Worm (Caenorhabditis elegans): Measurements from ENCODE around the gene prmt-4.
A peak's percentile ranks its signal among the peaks of the same experiment; 100 is the strongest.

prmt-4 gene

ce11 chrIV:620324-620723, 16.9 kb upstream of the prmt-4 start (continued):
- TF ChIP-seq jun-1 (tag; optimal IDR thresholded peaks at IDR 0.05) (peak; percentile 55), madf-5 (GFP tag; IDR thresholded peaks at IDR 0.05) (peak; percentile 20 to 75; a peak in 1 of 4 replicates), D1046.2 (GFP tag; IDR thresholded peaks at IDR 0.05) (0 out of 2 replicates have a peak, but pooled peaks have one; percentile 50), mes-2 (tag; optimal IDR thresholded peaks at IDR 0.05; ENCODE audit: poor library complexity, severe bottlenecking) (no peak), nhr-111 (GFP tag; optimal IDR thresholded peaks at IDR 0.05) (peak; percentile 56), snpc-1.2 (GFP tag; IDR thresholded peaks at IDR 0.05) (peak; percentile 74), sdz-12 (GFP tag; optimal IDR thresholded peaks at IDR 0.05) (no peak), unc-62 (GFP tag; optimal IDR thresholded peaks at IDR 0.05 in 1 of 2) (peak in 1 of 2 experiments; percentile 55), unc-62 (tag; optimal IDR thresholded peaks at IDR 0.05) (no peak), dmd-6 (GFP tag; IDR thresholded peaks at IDR 0.05) (peak; percentile 61), nhr-48 (tag; optimal IDR thresholded peaks at IDR 0.05) (peak; percentile 21), mep-1 (tag; optimal IDR thresholded peaks at IDR 0.05) (no peak), gei-8 (GFP tag; optimal IDR thresholded peaks at IDR 0.05) (peak; percentile 59), ZK337.2 (GFP tag; IDR thresholded peaks at IDR 0.05) (peak; percentile 50; the same call in 1 of the 2 replicates), F26F4.8 (GFP tag; conservative IDR thresholded peaks at IDR 0.05) (peak; percentile 74), egl-27 (tag; optimal IDR thresholded peaks at IDR 0.05) (peak; percentile 8), hlh-11 (tag; optimal IDR thresholded peaks at IDR 0.05) (peak; percentile 47), aly-2 (tag; optimal IDR thresholded peaks at IDR 0.05) (no peak), madf-9 (GFP tag; conservative IDR thresholded peaks at IDR 0.05) (peak; percentile 67; the same call in 1 of the 2 replicates), ceh-20 (GFP tag; IDR thresholded peaks at IDR 0.05) (0 out of 2 replicates have a peak, but pooled peaks have one; percentile 30), dmd-8 (GFP tag; IDR thresholded peaks at IDR 0.05) (peak; percentile 90), zag-1 (tag; optimal IDR thresholded peaks at IDR 0.05) (no peak), spr-3 (GFP tag; optimal IDR thresholded peaks at IDR 0.05) (peak; percentile 70), dve-1 (tag; optimal IDR thresholded peaks at IDR 0.05; ENCODE audit: insufficient read depth) (no peak), pha-4 (GFP tag; IDR thresholded peaks at IDR 0.05) (peak; percentile 81), pha-4 (tag; optimal IDR thresholded peaks at IDR 0.05) (no peak), mdt-29 (GFP tag; IDR thresholded peaks at IDR 0.05) (no peak), lir-3 (tag; optimal IDR thresholded peaks at IDR 0.05) (peak; percentile 40), Y5F2A.4 (GFP tag; optimal IDR thresholded peaks at IDR 0.05) (no peak), nhr-6 (tag; optimal IDR thresholded peaks at IDR 0.05) (peak; percentile 38), daf-19 (GFP tag; conservative IDR thresholded peaks at IDR 0.05) (0 out of 2 replicates have a peak, but pooled peaks have one; percentile 43), spr-1 (tag; optimal IDR thresholded peaks at IDR 0.05) (peak; percentile 31)

- TF ChIP-seq unc-62 (GFP tag; optimal IDR thresholded peaks at IDR 0.05 in 1 of 2), result peak in 1 of 2 experiments; percentile 67
- TF ChIP-seq unc-62 (tag; optimal IDR thresholded peaks at IDR 0.05), result no peak
- no peak for TF ChIP-seq tra-1 (GFP tag; IDR thresholded peaks at IDR 0.05)
Observed at ce11 chrIV:619766-620165, 16.3 kb upstream of the prmt-4 start.

ce11 chrIV:615244-615643, 11.8 kb upstream of the prmt-4 start, which contains the start of gene C18H7.1:
TSS of gene C18H7.1 (plus strand) at chrIV:615544.
- TF ChIP-seq lin-29 (GFP tag; IDR thresholded peaks at IDR 0.05) (no peak), lin-39 (tag; optimal IDR thresholded peaks at IDR 0.05) (no peak), mxl-3 (GFP tag; optimal IDR thresholded peaks at IDR 0.05) (no peak), ZK546.5 (tag; optimal IDR thresholded peaks at IDR 0.05) (no peak), tra-1 (GFP tag; IDR thresholded peaks at IDR 0.05) (no peak), T26A8.4 (GFP tag; IDR thresholded peaks at IDR 0.05) (no peak), lin-15B (tag; optimal IDR thresholded peaks at IDR 0.05) (no peak), daf-19 (GFP tag; conservative IDR thresholded peaks at IDR 0.05) (no peak), snpc-4 (tag; optimal IDR thresholded peaks at IDR 0.05) (no peak), Y48G9A.11 (GFP tag; IDR thresholded peaks at IDR 0.05) (no peak), hlh-30 (tag; optimal IDR thresholded peaks at IDR 0.05; ENCODE audit: insufficient read depth) (no peak), ceh-28 (tag; optimal IDR thresholded peaks at IDR 0.05) (no peak), zip-11 (GFP tag; IDR thresholded peaks at IDR 0.05) (no peak), lin-38 (GFP tag; IDR thresholded peaks at IDR 0.05) (no peak), pha-4 (GFP tag; IDR thresholded peaks at IDR 0.05) (no peak), pha-4 (tag; optimal IDR thresholded peaks at IDR 0.05) (no peak), mep-1 (tag; optimal IDR thresholded peaks at IDR 0.05) (no peak)
